Fruit fly (Drosophila melanogaster) whole organism, wandering third instar larva: Measurements from ENCODE around the gene Ktch.

Experiments
- CG9705 ChIP-seq: fragments of 200-800 bp; sonication (Bioruptor generic); optimal IDR thresholded peaks from 2 replicates; lab custom pipeline; 2018; ENCODE audit warnings: missing biosample characterization, mild to moderate bottlenecking, missing genetic modification characterization
- Dif ChIP-seq: fragments of 200-275, 200-300 bp; sonication (Bioruptor generic); optimal IDR thresholded peaks from 2 replicates; lab custom pipeline; 2018; ENCODE audit warnings: missing biosample characterization, missing genetic modification characterization; ENCODE audit not compliant: partially characterized antibody
- GATAd ChIP-seq: sonication (Bioruptor generic); optimal IDR thresholded peaks from 2 replicates; lab custom pipeline; 2016; ENCODE audit warnings: missing biosample characterization, missing genetic modification characterization
- HLH106 ChIP-seq: fragments of 200-800 bp; optimal IDR thresholded peaks from 3 replicates; lab custom pipeline; 2019; ENCODE audit warnings: missing biosample characterization, mild to moderate bottlenecking, missing genetic modification characterization, moderate library complexity
- Hr83 ChIP-seq: fragments of 200-300 bp; sonication (Bioruptor generic); optimal IDR thresholded peaks from 2 replicates; lab custom pipeline; 2016; ENCODE audit warnings: missing biosample characterization, mild to moderate bottlenecking, missing genetic modification characterization, moderate library complexity; ENCODE audit not compliant: poor library complexity, severe bottlenecking
- Mio ChIP-seq: sonication (Bioruptor generic); optimal IDR thresholded peaks from 2 replicates; lab custom pipeline; 2016; ENCODE audit warnings: missing biosample characterization, missing genetic modification characterization
- Vsx2 ChIP-seq: fragments of 200-300, 225-300 bp; sonication (Bioruptor generic); optimal IDR thresholded peaks from 2 replicates; lab custom pipeline; 2018; ENCODE audit warnings: missing biosample characterization, missing genetic modification characterization; ENCODE audit not compliant: partially characterized antibody
- br ChIP-seq: fragments of 200-800 bp; sonication (Bioruptor generic); optimal IDR thresholded peaks from 2 replicates; lab custom pipeline; 2016; ENCODE audit warnings: missing biosample characterization, missing genetic modification characterization
- psq ChIP-seq: fragments of 200-800 bp; sonication (Bioruptor generic); optimal IDR thresholded peaks from 3 replicates; lab custom pipeline; 2017; ENCODE audit warnings: missing biosample characterization, mild to moderate bottlenecking, missing genetic modification characterization, moderate library complexity
- sv ChIP-seq: fragments of 200-800 bp; sonication (Bioruptor generic); optimal IDR thresholded peaks from 3 replicates; lab custom pipeline; 2016; ENCODE audit warnings: missing biosample characterization, missing genetic modification characterization
- tai ChIP-seq: sonication (Bioruptor generic); optimal IDR thresholded peaks from 2 replicates; lab custom pipeline; 2016; ENCODE audit warnings: missing biosample characterization, missing genetic modification characterization

DNA sequence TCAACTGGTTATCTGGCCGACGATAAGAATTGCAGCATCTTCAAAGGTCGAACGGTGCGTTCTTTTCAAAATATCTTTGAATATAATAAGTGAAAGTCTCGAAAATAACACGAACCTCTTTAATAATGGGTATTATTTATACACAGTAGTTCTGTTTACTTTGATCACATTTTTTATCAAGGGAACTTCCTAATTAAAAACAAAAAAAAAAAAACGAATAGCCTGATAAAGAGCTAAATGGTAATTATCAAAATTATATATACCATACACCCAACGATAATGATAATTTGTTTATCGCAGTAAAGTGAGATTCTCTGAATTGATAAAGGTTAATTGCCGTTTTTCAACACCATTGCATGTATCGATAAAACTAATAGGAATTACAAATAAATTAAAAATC, at the start of gene Ktch:
- no peak for TF ChIP-seq tai (GFP tag; lab: Kevin White, UChicago)
- TF ChIP-seq GATAd (GFP tag; lab: Kevin White, UChicago) = no peak
- TF ChIP-seq Vsx2 (GFP tag; lab: Kevin White, UChicago) = no peak
- no peak for TF ChIP-seq psq (GFP tag; lab: Kevin White, UChicago)
- TF ChIP-seq HLH106 (tag; lab: Kevin White, UChicago) = no peak
- TF ChIP-seq br (GFP tag; lab: Kevin White, UChicago) = no peak
- no peak for TF ChIP-seq Dif
- TF ChIP-seq sv = no peak
- TF ChIP-seq CG9705 (GFP tag; lab: Kevin White, UChicago) = no peak
- no peak for TF ChIP-seq Mio (GFP tag; lab: Kevin White, UChicago)
- no peak for TF ChIP-seq Hr83 (GFP tag; lab: Kevin White, UChicago)
